Worm (Caenorhabditis elegans): ENCODE data around the gene lbp-8.

DNA sequence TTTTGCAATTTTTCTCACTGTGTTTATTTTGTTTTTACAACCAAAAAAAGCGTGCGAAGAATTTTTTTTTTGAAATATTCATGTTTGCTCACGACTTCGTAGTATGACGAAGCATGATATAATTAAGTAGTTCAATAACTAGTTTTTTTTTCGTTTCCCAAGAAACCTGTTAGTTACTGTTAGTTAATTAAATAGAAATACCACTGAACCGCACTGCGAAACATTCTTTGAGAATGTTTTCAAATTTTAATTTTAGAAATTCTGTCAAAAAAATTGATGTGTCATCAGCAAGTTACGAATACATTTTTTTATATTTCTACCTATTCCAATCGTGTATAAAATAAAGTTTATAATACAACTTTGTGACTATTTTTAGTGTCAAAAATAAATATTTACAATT, 35.8 kb downstream of the lbp-8 start, which contains the start of gene srxa-12:
- TF ChIP-seq cog-1 (tag; optimal IDR thresholded peaks at IDR 0.05) (no peak), ztf-29 (GFP tag; IDR thresholded peaks at IDR 0.05) (no peak), tab-1 (GFP tag; IDR thresholded peaks at IDR 0.05) (no peak), ztf-23 (GFP tag; IDR thresholded peaks at IDR 0.05) (no peak), ref-1 (GFP tag; conservative IDR thresholded peaks at IDR 0.05) (no peak), klf-2 (GFP tag; conservative IDR thresholded peaks at IDR 0.05) (no peak)
